Worm (Caenorhabditis elegans) whole organism, L1 larva: ENCODE results near the gene Y75B8A.6.

Experiments
- aha-1 ChIP-seq: fragments of 150-350 bp; optimal IDR thresholded peaks from 2 replicates; lab custom pipeline; 2014; ENCODE audit warnings: missing biosample characterization, missing genetic modification characterization
- hpl-2 ChIP-seq: fragments of 150-350 bp; optimal IDR thresholded peaks from 2 replicates; lab custom pipeline; 2014; ENCODE audit warnings: missing biosample characterization, missing genetic modification reagents, missing genetic modification characterization

- TF ChIP-seq hpl-2 (GFP tag; lab: Kevin White, UChicago): no peak
- no peak for TF ChIP-seq aha-1 (tag; lab: Kevin White, UChicago)
Measured at ce11 chrIII:12178121-12178520, 48.0 kb upstream of the Y75B8A.6 start.
